Worm (Caenorhabditis elegans) whole organism, young adult: Measurements from ENCODE around the gene ZK643.6.

ENCODE experiments used
- B0019.2 ChIP-seq: fragments of 200-800 bp; sonication (Bioruptor generic); conservative IDR thresholded peaks from 2 replicates; pipeline ENCODE4 v1.3.6; 2022; ENCODE audit warnings: missing genetic modification reagents, missing genetic modification characterization, missing compliant biosample characterization
- C06A6.2 ChIP-seq: fragments of 200-800 bp; sonication (Bioruptor generic); conservative IDR thresholded peaks from 2 replicates; pipeline ENCODE4 v1.3.6; 2022; ENCODE audit warnings: missing genetic modification characterization, missing compliant biosample characterization
- C17E4.6 ChIP-seq: fragments of 200-800 bp; sonication (Bioruptor generic); IDR thresholded peaks from 2 replicates; pipeline ENCODE4 v1.3.6; 2022; ENCODE audit warnings: missing genetic modification reagents, missing genetic modification characterization, missing compliant biosample characterization
- F33H1.4 ChIP-seq: fragments of 200-800 bp; sonication (Bioruptor generic); IDR thresholded peaks from 2 replicates; pipeline ENCODE4 v1.3.6; 2022; ENCODE audit warnings: missing genetic modification reagents, missing genetic modification characterization, missing compliant biosample characterization
- K11D2.4 ChIP-seq: fragments of 200-800 bp; sonication (Bioruptor generic); IDR thresholded peaks from 2 replicates; pipeline ENCODE4 v1.3.6; 2022; ENCODE audit warnings: missing genetic modification reagents, missing genetic modification characterization, missing compliant biosample characterization
- T26A5.8 ChIP-seq: sonication (generic microtip); optimal IDR thresholded peaks from 2 replicates; lab custom pipeline; 2016; ENCODE audit warnings: missing genetic modification characterization, missing compliant biosample characterization
- Y53F4B.3 ChIP-seq: fragments of 200-800 bp; sonication (Bioruptor generic); IDR thresholded peaks from 2 replicates; pipeline ENCODE4 v1.3.6; 2022; ENCODE audit warnings: missing genetic modification reagents, missing genetic modification characterization, missing compliant biosample characterization
- Y95B8A.8 ChIP-seq: fragments of 200-800 bp; sonication (Bioruptor generic); IDR thresholded peaks from 2 replicates; pipeline ENCODE4 v1.3.6; 2022; ENCODE audit warnings: missing genetic modification reagents, missing genetic modification characterization, missing compliant biosample characterization
- atf-7 ChIP-seq: sonication (generic microtip); optimal IDR thresholded peaks from 2 replicates; lab custom pipeline; 2017; ENCODE audit warnings: mild to moderate bottlenecking, missing genetic modification characterization, missing compliant biosample characterization
- athp-1 ChIP-seq: sonication (generic microtip); optimal IDR thresholded peaks from 2 replicates; lab custom pipeline; 2017; ENCODE audit warnings: mild to moderate bottlenecking, missing genetic modification characterization, missing compliant biosample characterization
- attf-3 ChIP-seq: fragments of 200-800 bp; sonication (Bioruptor generic); conservative IDR thresholded peaks from 2 replicates; pipeline ENCODE4 v1.3.6; 2022; ENCODE audit warnings: missing genetic modification reagents, missing genetic modification characterization, missing compliant biosample characterization
- bed-2 ChIP-seq: fragments of 200-800 bp; sonication (Bioruptor generic); IDR thresholded peaks from 2 replicates; pipeline ENCODE4 v1.3.6; 2022; ENCODE audit warnings: missing genetic modification reagents, missing genetic modification characterization, missing compliant biosample characterization
- ccch-3 ChIP-seq: fragments of 200-800 bp; sonication (Bioruptor generic); optimal IDR thresholded peaks from 2 replicates; lab custom pipeline; 2018; ENCODE audit warnings: mild to moderate bottlenecking, missing genetic modification characterization, missing compliant biosample characterization
- ceh-58 ChIP-seq: fragments of 200-800 bp; sonication (Bioruptor generic); IDR thresholded peaks from 2 replicates; pipeline ENCODE4 v1.3.6; 2022; ENCODE audit warnings: missing genetic modification characterization, missing compliant biosample characterization
- die-1 ChIP-seq: sonication (generic microtip); optimal IDR thresholded peaks from 2 replicates; lab custom pipeline; 2016; ENCODE audit warnings: missing genotype, mild to moderate bottlenecking, missing genetic modification characterization, missing compliant biosample characterization
- dox-1 ChIP-seq: fragments of 200-800 bp; sonication (Bioruptor generic); IDR thresholded peaks from 2 replicates; pipeline ENCODE4 v1.3.6; 2022; ENCODE audit warnings: missing genetic modification reagents, missing genetic modification characterization, missing compliant biosample characterization
- dpff-1 ChIP-seq: sonication (generic microtip); optimal IDR thresholded peaks from 2 replicates; lab custom pipeline; 2017; ENCODE audit warnings: mild to moderate bottlenecking, missing genetic modification characterization, missing compliant biosample characterization
- dpl-1 ChIP-seq: fragments of 150-350 bp; optimal IDR thresholded peaks from 2 replicates; lab custom pipeline; 2014; ENCODE audit warnings: missing biosample characterization, missing genetic modification reagents, missing genetic modification characterization
- egl-44 ChIP-seq: fragments of 200-800 bp; sonication (Bioruptor generic); IDR thresholded peaks from 2 replicates; pipeline ENCODE4 v1.3.6; 2022; ENCODE audit warnings: missing genetic modification reagents, missing genetic modification characterization, missing compliant biosample characterization
- ekl-4 ChIP-seq: fragments of 200-800 bp; sonication (Bioruptor generic); IDR thresholded peaks from 2 replicates; pipeline ENCODE4 v1.3.6; 2022; ENCODE audit warnings: missing genetic modification reagents, missing genetic modification characterization, missing compliant biosample characterization
- ets-4 ChIP-seq: fragments of 200-800 bp; sonication (Bioruptor generic); optimal IDR thresholded peaks from 2 replicates; lab custom pipeline; 2018; ENCODE audit warnings: mild to moderate bottlenecking, missing genetic modification characterization, missing compliant biosample characterization
- him-1 ChIP-seq: sonication (generic microtip); optimal IDR thresholded peaks from 2 replicates; lab custom pipeline; 2016; ENCODE audit warnings: missing genotype, missing genetic modification reagents, missing genetic modification characterization, missing compliant biosample characterization
- hlh-12 ChIP-seq: sonication (generic microtip); optimal IDR thresholded peaks from 2 replicates; lab custom pipeline; 2016; ENCODE audit warnings: missing genetic modification characterization, missing compliant biosample characterization
- hmg-1.2 ChIP-seq: fragments of 200-800 bp; sonication (Bioruptor generic); IDR thresholded peaks from 2 replicates; pipeline ENCODE4 v1.3.6; 2022; ENCODE audit warnings: missing genetic modification reagents, missing genetic modification characterization, missing compliant biosample characterization
- hsf-1 ChIP-seq: fragments of 200-800 bp; sonication (Bioruptor generic); IDR thresholded peaks from 2 replicates; pipeline ENCODE4 v1.3.6; 2022; ENCODE audit warnings: missing genetic modification reagents, missing genetic modification characterization, missing compliant biosample characterization
- lag-1 ChIP-seq: fragments of 200-800 bp; sonication (Bioruptor generic); IDR thresholded peaks from 2 replicates; pipeline ENCODE4 v1.3.6; 2022; ENCODE audit warnings: missing genetic modification reagents, missing genetic modification characterization, missing compliant biosample characterization
- let-607 ChIP-seq, 2 experiments: fragments of 200-800 bp in 1 of 2; sonication (Bioruptor generic) in 1 of 2; sonication (generic microtip) in 1 of 2; optimal IDR thresholded peaks; 2 replicates each; lab custom pipeline; 2016 to 2018; ENCODE audit warnings: mild to moderate bottlenecking in 2 of 2, missing compliant biosample characterization in 2 of 2, missing genetic modification characterization in 2 of 2, moderate library complexity in 2 of 2, missing genotype in 1 of 2
- mel-28 ChIP-seq: sonication (generic microtip); optimal IDR thresholded peaks from 2 replicates; lab custom pipeline; 2016; ENCODE audit warnings: borderline replicate concordance, mild to moderate bottlenecking, missing genetic modification characterization, missing compliant biosample characterization
- mes-4 ChIP-seq: sonication (generic microtip); optimal IDR thresholded peaks from 2 replicates; lab custom pipeline; 2016; ENCODE audit warnings: missing genotype, missing genetic modification characterization, missing compliant biosample characterization
- nfya-1 ChIP-seq: sonication (generic microtip); optimal IDR thresholded peaks from 2 replicates; lab custom pipeline; 2017; ENCODE audit warnings: antibody characterized with exemption, missing compliant biosample characterization, missing genetic modification characterization, borderline replicate concordance; ENCODE audit not compliant: insufficient read depth
- nhr-80 ChIP-seq: sonication (generic microtip); optimal IDR thresholded peaks from 2 replicates; lab custom pipeline; 2016; ENCODE audit warnings: missing genetic modification characterization, missing compliant biosample characterization
- nhr-90 ChIP-seq: sonication (generic microtip); optimal IDR thresholded peaks from 2 replicates; lab custom pipeline; 2016; ENCODE audit warnings: missing genotype, mild to moderate bottlenecking, missing genetic modification characterization, missing compliant biosample characterization
- rcor-1 ChIP-seq: fragments of 200-800 bp; sonication (Bioruptor generic); IDR thresholded peaks from 2 replicates; pipeline ENCODE4 v1.3.6; 2022; ENCODE audit warnings: missing genetic modification reagents, missing genetic modification characterization, missing compliant biosample characterization
- rec-8 ChIP-seq, 2 experiments: sonication (generic microtip); optimal IDR thresholded peaks; 2 replicates each; lab custom pipeline; 2016; ENCODE audit warnings: mild to moderate bottlenecking in 2 of 2, missing genetic modification characterization in 2 of 2, missing genetic modification reagents in 2 of 2, missing genotype in 2 of 2, missing biosample characterization in 1 of 2, missing compliant biosample characterization in 1 of 2, moderate library complexity in 1 of 2
- sdz-38 ChIP-seq: sonication (generic microtip); optimal IDR thresholded peaks from 2 replicates; lab custom pipeline; 2016; ENCODE audit warnings: missing genotype, missing genetic modification characterization, missing compliant biosample characterization
- snpc-1.3 ChIP-seq: sonication (generic microtip); optimal IDR thresholded peaks from 2 replicates; lab custom pipeline; 2017; ENCODE audit warnings: missing genetic modification characterization, mild to moderate bottlenecking, missing compliant biosample characterization, antibody characterized with exemption, moderate library complexity, missing genotype, missing genetic modification reagents; ENCODE audit not compliant: insufficient read depth
- unc-130 ChIP-seq: sonication (generic microtip); optimal IDR thresholded peaks from 2 replicates; lab custom pipeline; 2016; ENCODE audit warnings: missing genetic modification reagents, missing genetic modification characterization, missing compliant biosample characterization
- ztf-25 ChIP-seq: fragments of 200-800 bp; sonication (Bioruptor generic); IDR thresholded peaks from 2 replicates; pipeline ENCODE4 v1.3.6; 2022; ENCODE audit warnings: missing genetic modification reagents, missing genetic modification characterization, missing compliant biosample characterization
- ztf-26 ChIP-seq: sonication (generic microtip); optimal IDR thresholded peaks from 2 replicates; lab custom pipeline; 2017; ENCODE audit warnings: missing genetic modification characterization, missing compliant biosample characterization

ZK643.6 gene

DNA sequence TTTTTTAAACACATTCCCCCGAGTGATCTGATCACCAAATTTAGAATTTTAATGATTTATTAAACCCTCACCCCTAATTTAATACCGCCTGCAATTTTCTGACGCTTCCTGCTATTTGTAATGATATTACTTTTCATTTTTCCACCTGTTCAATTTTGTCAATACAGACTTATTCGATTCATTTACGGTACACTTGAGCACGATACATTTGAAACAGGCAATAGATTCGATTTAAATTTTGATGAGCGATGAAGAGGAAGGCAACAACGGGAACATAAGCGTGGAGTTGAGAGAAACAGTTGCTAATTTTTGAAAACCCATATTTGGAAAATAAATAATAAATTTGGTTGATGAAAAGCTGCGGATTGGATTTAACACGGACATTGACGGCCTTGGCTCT lies 44.1 kb upstream of the ZK643.6 start (continued):
- TF ChIP-seq C06A6.2 (GFP tag; lab: Robert Waterston, UW), result no peak
- no peak for TF ChIP-seq nhr-90 (tag; lab: Kevin White, UChicago)
- TF ChIP-seq ztf-25 (GFP tag; lab: Robert Waterston, UW), result no peak
- TF ChIP-seq athp-1 (tag; lab: Kevin White, UChicago), result no peak
- TF ChIP-seq dpff-1 (tag; lab: Kevin White, UChicago), result no peak
- 0 out of 2 replicates have a peak, but pooled peaks have one; percentile 76 for TF ChIP-seq ceh-58 (GFP tag; lab: Robert Waterston, UW)
- TF ChIP-seq mel-28 (tag; lab: Kevin White, UChicago), result no peak
- TF ChIP-seq die-1, result peak; percentile 12
- no peak for TF ChIP-seq C17E4.6
- TF ChIP-seq let-607 (tag; optimal IDR thresholded peaks at IDR 0.05; lab: Kevin White, UChicago), result no peak
- no peak for TF ChIP-seq hlh-12
- no peak for TF ChIP-seq ccch-3 (GFP tag; lab: Kevin White, UChicago)
- peak; percentile 41 for TF ChIP-seq him-1 (tag; lab: Kevin White, UChicago)
- no peak for TF ChIP-seq rec-8 (tag; optimal IDR thresholded peaks at IDR 0.05; lab: Kevin White, UChicago)
- no peak for TF ChIP-seq dpl-1
- no peak for TF ChIP-seq K11D2.4 (GFP tag; lab: Robert Waterston, UW)
- peak; percentile 74; the same call in 1 of the 2 replicates for TF ChIP-seq Y95B8A.8 (GFP tag; lab: Robert Waterston, UW)
- TF ChIP-seq hmg-1.2, result peak; percentile 26; the same call in 1 of the 2 replicates
- no peak for TF ChIP-seq sdz-38 (tag; lab: Kevin White, UChicago)
- no peak for TF ChIP-seq ztf-26
- no peak for TF ChIP-seq lag-1
- TF ChIP-seq nhr-80, result no peak
- TF ChIP-seq mes-4 (tag; lab: Kevin White, UChicago), result no peak
- TF ChIP-seq attf-3 (GFP tag; lab: Robert Waterston, UW), result no peak
- no peak for TF ChIP-seq ets-4 (GFP tag; lab: Kevin White, UChicago)
- TF ChIP-seq B0019.2 (GFP tag; lab: Robert Waterston, UW), result no peak
- no peak for TF ChIP-seq nfya-1 (tag; lab: Kevin White, UChicago)
- peak; percentile 5; the same call in 1 of the 2 replicates for TF ChIP-seq hsf-1 (GFP tag; lab: Robert Waterston, UW)
- TF ChIP-seq unc-130, result peak; percentile 8
- no peak for TF ChIP-seq T26A5.8 (tag; lab: Kevin White, UChicago)

ce11 chrIII:9002545-9002944 lies 42.0 kb upstream of the ZK643.6 start, which contains the start of the genes F59B2.15 and zif-1:
Gene F59B2.15, minus strand, starts transcription at chrIII:9002645.
Gene zif-1, plus strand, starts transcription at chrIII:9002779.
- TF ChIP-seq atf-7 (tag; lab: Kevin White, UChicago) (no peak), egl-44 (GFP tag; lab: Robert Waterston, UW) (no peak), rcor-1 (GFP tag; lab: Robert Waterston, UW) (no peak), snpc-1.3 (tag; lab: Kevin White, UChicago) (no peak), F33H1.4 (GFP tag; lab: Robert Waterston, UW) (no peak), bed-2 (GFP tag; lab: Robert Waterston, UW) (no peak), ekl-4 (no peak), dox-1 (GFP tag; lab: Robert Waterston, UW) (no peak), ceh-58 (GFP tag; lab: Robert Waterston, UW) (no peak), C06A6.2 (GFP tag; lab: Robert Waterston, UW) (no peak), Y53F4B.3 (GFP tag; lab: Robert Waterston, UW) (no peak)
